Worm (Caenorhabditis elegans) whole organism, young adult: ENCODE results near the gene smim-14.
A peak's percentile ranks its signal among the peaks of the same experiment; 100 is the strongest.

Experiments
- C06A6.2 ChIP-seq: fragments of 200-800 bp; sonication (Bioruptor generic); conservative IDR thresholded peaks from 2 replicates; pipeline ENCODE4 v1.3.6; 2022; ENCODE audit warnings: missing genetic modification characterization, missing compliant biosample characterization
- F37B4.10 ChIP-seq: fragments of 200-800 bp; sonication (Bioruptor generic); IDR thresholded peaks from 2 replicates; pipeline ENCODE4 v1.3.6; 2022; ENCODE audit warnings: missing genetic modification characterization, missing compliant biosample characterization
- F39B2.1 ChIP-seq: fragments of 200-800 bp; sonication (Bioruptor generic); IDR thresholded peaks from 2 replicates; pipeline ENCODE4 v1.3.6; 2022; ENCODE audit warnings: missing genetic modification reagents, missing genetic modification characterization, missing compliant biosample characterization
- F55B11.4 ChIP-seq: sonication (generic microtip); optimal IDR thresholded peaks from 2 replicates; lab custom pipeline; 2016; ENCODE audit warnings: missing compliant biosample characterization, missing genetic modification characterization, borderline replicate concordance; ENCODE audit not compliant: insufficient read depth
- F57A8.1 ChIP-seq: fragments of 200-800 bp; sonication (Bioruptor generic); optimal IDR thresholded peaks from 2 replicates; lab custom pipeline; 2018; ENCODE audit warnings: mild to moderate bottlenecking, missing genetic modification characterization, moderate library complexity, missing compliant biosample characterization
- T26A5.8 ChIP-seq: sonication (generic microtip); optimal IDR thresholded peaks from 2 replicates; lab custom pipeline; 2016; ENCODE audit warnings: missing genetic modification characterization, missing compliant biosample characterization
- Y53G8AR.9 ChIP-seq: fragments of 200-800 bp; sonication (Bioruptor generic); conservative IDR thresholded peaks from 2 replicates; pipeline ENCODE4 v1.3.6; 2022; ENCODE audit warnings: missing genetic modification reagents, missing genetic modification characterization, missing compliant biosample characterization
- Y56A3A.18 ChIP-seq: fragments of 200-800 bp; sonication (Bioruptor generic); IDR thresholded peaks from 2 replicates; pipeline ENCODE4 v1.3.6; 2022; ENCODE audit warnings: missing genetic modification reagents, missing genetic modification characterization, missing compliant biosample characterization
- Y67H2A.10 ChIP-seq: fragments of 200-800 bp; sonication (Bioruptor generic); conservative IDR thresholded peaks from 2 replicates; pipeline ENCODE4 v1.3.6; 2022; ENCODE audit warnings: missing genetic modification reagents, missing genetic modification characterization, missing compliant biosample characterization
- ZK185.1 ChIP-seq: sonication (generic microtip); optimal IDR thresholded peaks from 2 replicates; lab custom pipeline; 2016; ENCODE audit warnings: mild to moderate bottlenecking, missing genetic modification characterization, missing compliant biosample characterization; ENCODE audit not compliant: poor library complexity, severe bottlenecking
- aptf-2 ChIP-seq: fragments of 200-800 bp; sonication (Bioruptor generic); conservative IDR thresholded peaks from 2 replicates; pipeline ENCODE4 v1.3.6; 2022; ENCODE audit warnings: missing genetic modification reagents, missing genetic modification characterization, missing compliant biosample characterization
- bed-1 ChIP-seq: fragments of 200-800 bp; sonication (Bioruptor generic); IDR thresholded peaks from 2 replicates; pipeline ENCODE4 v1.3.6; 2022; ENCODE audit warnings: missing genetic modification reagents, missing genetic modification characterization, missing compliant biosample characterization
- bed-2 ChIP-seq: fragments of 200-800 bp; sonication (Bioruptor generic); IDR thresholded peaks from 2 replicates; pipeline ENCODE4 v1.3.6; 2022; ENCODE audit warnings: missing genetic modification reagents, missing genetic modification characterization, missing compliant biosample characterization
- ccch-3 ChIP-seq: fragments of 200-800 bp; sonication (Bioruptor generic); optimal IDR thresholded peaks from 2 replicates; lab custom pipeline; 2018; ENCODE audit warnings: mild to moderate bottlenecking, missing genetic modification characterization, missing compliant biosample characterization
- cebp-1 ChIP-seq, 2 experiments: fragments of 200-800 bp in 1 of 2; sonication (Bioruptor generic) in 1 of 2; sonication (generic microtip) in 1 of 2; IDR thresholded peaks in 1 of 2; optimal IDR thresholded peaks in 1 of 2; 2 replicates each; pipeline versions ENCODE4 v1.3.6 to Lab custom; 2017 to 2022; ENCODE audit warnings: missing compliant biosample characterization in 2 of 2, missing genetic modification characterization in 2 of 2, mild to moderate bottlenecking in 1 of 2, missing genetic modification reagents in 1 of 2, moderate library complexity in 1 of 2
- ceh-40 ChIP-seq: fragments of 200-800 bp; sonication (Bioruptor generic); IDR thresholded peaks from 2 replicates; pipeline ENCODE4 v1.3.6; 2022; ENCODE audit warnings: missing genetic modification characterization, missing compliant biosample characterization
- dox-1 ChIP-seq: fragments of 200-800 bp; sonication (Bioruptor generic); IDR thresholded peaks from 2 replicates; pipeline ENCODE4 v1.3.6; 2022; ENCODE audit warnings: missing genetic modification reagents, missing genetic modification characterization, missing compliant biosample characterization
- dpff-1 ChIP-seq: sonication (generic microtip); optimal IDR thresholded peaks from 2 replicates; lab custom pipeline; 2017; ENCODE audit warnings: mild to moderate bottlenecking, missing genetic modification characterization, missing compliant biosample characterization
- dpl-1 ChIP-seq: fragments of 150-350 bp; optimal IDR thresholded peaks from 2 replicates; lab custom pipeline; 2014; ENCODE audit warnings: missing biosample characterization, missing genetic modification reagents, missing genetic modification characterization
- egl-44 ChIP-seq: fragments of 200-800 bp; sonication (Bioruptor generic); IDR thresholded peaks from 2 replicates; pipeline ENCODE4 v1.3.6; 2022; ENCODE audit warnings: missing genetic modification reagents, missing genetic modification characterization, missing compliant biosample characterization
- egrh-3 ChIP-seq: fragments of 200-800 bp; sonication (Bioruptor generic); IDR thresholded peaks from 2 replicates; pipeline ENCODE4 v1.3.6; 2022; ENCODE audit warnings: missing genetic modification reagents, missing genetic modification characterization, missing compliant biosample characterization
- fkh-3 ChIP-seq: sonication (generic microtip); optimal IDR thresholded peaks from 2 replicates; lab custom pipeline; 2016; ENCODE audit warnings: mild to moderate bottlenecking, missing genetic modification characterization, missing compliant biosample characterization
- hmg-20 ChIP-seq: fragments of 200-800 bp; sonication (Bioruptor generic); IDR thresholded peaks from 2 replicates; pipeline ENCODE4 v1.3.6; 2022; ENCODE audit warnings: missing genetic modification reagents, missing genetic modification characterization, missing compliant biosample characterization
- lag-1 ChIP-seq: fragments of 200-800 bp; sonication (Bioruptor generic); IDR thresholded peaks from 2 replicates; pipeline ENCODE4 v1.3.6; 2022; ENCODE audit warnings: missing genetic modification reagents, missing genetic modification characterization, missing compliant biosample characterization
- let-607 ChIP-seq, 2 experiments: fragments of 200-800 bp in 1 of 2; sonication (Bioruptor generic) in 1 of 2; sonication (generic microtip) in 1 of 2; optimal IDR thresholded peaks; 2 replicates each; lab custom pipeline; 2016 to 2018; ENCODE audit warnings: mild to moderate bottlenecking in 2 of 2, missing compliant biosample characterization in 2 of 2, missing genetic modification characterization in 2 of 2, moderate library complexity in 2 of 2, missing genotype in 1 of 2
- lin-26 ChIP-seq: fragments of 200-800 bp; sonication (Bioruptor generic); IDR thresholded peaks from 2 replicates; pipeline ENCODE4 v1.3.6; 2022; ENCODE audit warnings: missing genetic modification reagents, missing genetic modification characterization, missing compliant biosample characterization
- lin-54 ChIP-seq: fragments of 200-800 bp; sonication (Bioruptor generic); optimal IDR thresholded peaks from 2 replicates; lab custom pipeline; 2018; ENCODE audit warnings: mild to moderate bottlenecking, missing genetic modification characterization, missing compliant biosample characterization
- lsl-1 ChIP-seq: fragments of 200-800 bp; sonication (Bioruptor generic); optimal IDR thresholded peaks from 2 replicates; lab custom pipeline; 2018; ENCODE audit warnings: mild to moderate bottlenecking, missing genetic modification characterization, moderate library complexity, missing compliant biosample characterization
- lsy-27 ChIP-seq: sonication (generic microtip); optimal IDR thresholded peaks from 2 replicates; lab custom pipeline; 2017; ENCODE audit warnings: missing genetic modification characterization, mild to moderate bottlenecking, missing compliant biosample characterization, antibody characterized with exemption, missing genotype, borderline replicate concordance; ENCODE audit not compliant: insufficient read depth
- madf-6 ChIP-seq: fragments of 200-800 bp; sonication (Bioruptor generic); IDR thresholded peaks from 2 replicates; pipeline ENCODE4 v1.3.6; 2022; ENCODE audit warnings: missing genetic modification reagents, missing genetic modification characterization, missing compliant biosample characterization
- mes-4 ChIP-seq: sonication (generic microtip); optimal IDR thresholded peaks from 2 replicates; lab custom pipeline; 2016; ENCODE audit warnings: missing genotype, missing genetic modification characterization, missing compliant biosample characterization
- nfya-2 ChIP-seq: fragments of 200-800 bp; sonication (Bioruptor generic); IDR thresholded peaks from 2 replicates; pipeline ENCODE4 v1.3.6; 2022; ENCODE audit warnings: missing genetic modification reagents, missing genetic modification characterization, missing compliant biosample characterization
- nfyb-1 ChIP-seq: fragments of 200-800 bp; sonication (Bioruptor generic); IDR thresholded peaks from 2 replicates; pipeline ENCODE4 v1.3.6; 2022; ENCODE audit warnings: missing genetic modification reagents, missing genetic modification characterization, missing compliant biosample characterization
- pha-4 ChIP-seq: fragments of 150-350 bp; sonication (generic microtip); optimal IDR thresholded peaks from 2 replicates; lab custom pipeline; 2014; ENCODE audit warnings: missing biosample characterization, missing genetic modification reagents, missing genetic modification characterization
- rcor-1 ChIP-seq: fragments of 200-800 bp; sonication (Bioruptor generic); IDR thresholded peaks from 2 replicates; pipeline ENCODE4 v1.3.6; 2022; ENCODE audit warnings: missing genetic modification reagents, missing genetic modification characterization, missing compliant biosample characterization
- repo-1 ChIP-seq: sonication (generic microtip); optimal IDR thresholded peaks from 2 replicates; lab custom pipeline; 2017; ENCODE audit warnings: mild to moderate bottlenecking, missing genetic modification characterization, missing compliant biosample characterization
- sea-2 ChIP-seq: fragments of 200-800 bp; sonication (Bioruptor generic); IDR thresholded peaks from 2 replicates; pipeline ENCODE4 v1.3.6; 2022; ENCODE audit warnings: missing genetic modification characterization, missing compliant biosample characterization
- snpc-3.4 ChIP-seq: sonication (generic microtip); optimal IDR thresholded peaks from 2 replicates; lab custom pipeline; 2017; ENCODE audit warnings: missing genetic modification characterization, mild to moderate bottlenecking, missing compliant biosample characterization, antibody characterized with exemption, moderate library complexity, missing genotype, missing genetic modification reagents
- snpc-4 ChIP-seq, 5 experiments: fragments of 150-350 bp in 1 of 5; sonication (generic microtip) in 4 of 5; optimal IDR thresholded peaks; 2 replicates each; lab custom pipeline; 2014 to 2018; ENCODE audit warnings: missing genetic modification characterization in 5 of 5, missing biosample characterization in 3 of 5, antibody characterized with exemption in 2 of 5, mild to moderate bottlenecking in 2 of 5, missing compliant biosample characterization in 2 of 5, missing genotype in 2 of 5, moderate library complexity in 2 of 5, missing genetic modification reagents in 1 of 5
- sptf-2 ChIP-seq: fragments of 200-800 bp; sonication (Bioruptor generic); optimal IDR thresholded peaks from 2 replicates; lab custom pipeline; 2018; ENCODE audit warnings: mild to moderate bottlenecking, missing genetic modification characterization, missing compliant biosample characterization
- tbp1 ChIP-seq: fragments of 200-800 bp; sonication (Bioruptor generic); optimal IDR thresholded peaks from 2 replicates; lab custom pipeline; 2018; ENCODE audit warnings: mild to moderate bottlenecking, missing genetic modification characterization, missing compliant biosample characterization
- tbx-9 ChIP-seq: sonication (generic microtip); optimal IDR thresholded peaks from 2 replicates; lab custom pipeline; 2016; ENCODE audit warnings: borderline replicate concordance, missing genetic modification characterization, inconsistent platforms, missing compliant biosample characterization
- ztf-25 ChIP-seq: fragments of 200-800 bp; sonication (Bioruptor generic); IDR thresholded peaks from 2 replicates; pipeline ENCODE4 v1.3.6; 2022; ENCODE audit warnings: missing genetic modification reagents, missing genetic modification characterization, missing compliant biosample characterization
- ztf-28 ChIP-seq: fragments of 200-800 bp; sonication (Bioruptor generic); IDR thresholded peaks from 2 replicates; pipeline ENCODE4 v1.3.6; 2022; ENCODE audit warnings: missing genetic modification reagents, missing genetic modification characterization, missing compliant biosample characterization
- ztf-3 ChIP-seq: fragments of 200-800 bp; sonication (Bioruptor generic); optimal IDR thresholded peaks from 2 replicates; lab custom pipeline; 2018; ENCODE audit warnings: mild to moderate bottlenecking, missing genetic modification characterization, missing compliant biosample characterization

smim-14 gene

ce11 chrIII:3504239-3504638, 34.7 kb upstream of the smim-14 start:
- peak; percentile 32; the same call in 1 of the 2 replicates for TF ChIP-seq egl-44 (GFP tag; lab: Robert Waterston, UW)
- no peak for TF ChIP-seq tbx-9 (tag; lab: Kevin White, UChicago)

DNA sequence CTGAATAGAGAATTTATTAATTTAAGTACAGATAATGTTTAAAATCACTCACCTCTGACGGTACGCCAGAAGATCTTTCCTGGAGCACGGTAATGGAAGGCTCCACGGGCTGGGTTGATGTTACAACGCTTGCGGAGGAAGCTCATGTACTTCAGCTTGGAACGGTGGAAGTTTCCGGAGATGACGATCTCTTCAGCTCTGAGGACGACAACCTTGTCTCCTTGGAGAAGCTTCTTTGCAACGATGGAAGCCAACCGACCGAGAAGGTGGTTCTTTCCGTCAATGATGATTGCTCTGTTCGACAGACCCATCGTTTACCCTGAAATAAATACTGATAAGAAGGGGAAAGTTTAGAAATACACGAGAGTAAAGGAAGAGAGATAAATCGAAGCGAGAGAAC, 33.7 kb upstream of the smim-14 start, which contains the start of gene rpl-16:
rpl-16 (minus strand) TSS at position 319 of the 400 bp plus-strand sequence.
- TF ChIP-seq nfya-2 (GFP tag; lab: Robert Waterston, UW) (no peak), madf-6 (GFP tag; lab: Robert Waterston, UW) (peak; percentile 53; the same call in 1 of the 2 replicates), lin-26 (GFP tag; lab: Robert Waterston, UW) (no peak), egrh-3 (GFP tag; lab: Robert Waterston, UW) (no peak), bed-2 (GFP tag; lab: Robert Waterston, UW) (no peak), Y67H2A.10 (no peak), ccch-3 (GFP tag; lab: Kevin White, UChicago) (no peak), F37B4.10 (GFP tag; lab: Robert Waterston, UW) (no peak), ztf-3 (no peak), mes-4 (no peak), sea-2 (GFP tag; lab: Robert Waterston, UW) (no peak), hmg-20 (GFP tag; lab: Robert Waterston, UW) (no peak), lsy-27 (no peak), lin-54 (peak; percentile 47), snpc-4 (GFP tag; optimal IDR thresholded peaks at IDR 0.05; lab: Kevin White, UChicago) (no peak), snpc-4 (tag; optimal IDR thresholded peaks at IDR 0.05; lab: Kevin White, UChicago) (no peak), pha-4 (tag; lab: Kevin White, UChicago) (no peak), rcor-1 (GFP tag; lab: Robert Waterston, UW) (no peak), ztf-28 (GFP tag; lab: Robert Waterston, UW) (no peak), ZK185.1 (tag; lab: Kevin White, UChicago) (no peak), lsl-1 (no peak), bed-1 (no peak), tbp1 (peak; percentile 9), nfyb-1 (GFP tag; lab: Robert Waterston, UW) (peak; percentile 61; the same call in 1 of the 2 replicates), sptf-2 (GFP tag; lab: Kevin White, UChicago) (no peak), repo-1 (tag; lab: Kevin White, UChicago) (peak; percentile 36), Y56A3A.18 (GFP tag; lab: Robert Waterston, UW) (0 out of 2 replicates have a peak, but pooled peaks have one; percentile 74), T26A5.8 (tag; lab: Kevin White, UChicago) (no peak), snpc-3.4 (tag; lab: Kevin White, UChicago) (peak; percentile 4), F39B2.1 (GFP tag; lab: Robert Waterston, UW) (peak; percentile 34; the same call in 1 of the 2 replicates), ztf-25 (GFP tag; lab: Robert Waterston, UW) (no peak), ceh-40 (no peak; the same call in 1 of the 2 replicates), let-607 (tag; optimal IDR thresholded peaks at IDR 0.05; lab: Kevin White, UChicago) (no peak), F55B11.4 (tag; lab: Kevin White, UChicago) (no peak), F57A8.1 (GFP tag; lab: Kevin White, UChicago) (no peak), dpl-1 (GFP tag; lab: Kevin White, UChicago) (no peak), C06A6.2 (no peak), Y53G8AR.9 (peak; percentile 70), dpff-1 (no peak), aptf-2 (GFP tag; lab: Robert Waterston, UW) (no peak), lag-1 (no peak), cebp-1 (GFP tag; IDR thresholded peaks at IDR 0.05; lab: Robert Waterston, UW) (no peak), cebp-1 (tag; optimal IDR thresholded peaks at IDR 0.05; lab: Kevin White, UChicago) (peak; percentile 22), dox-1 (no peak), fkh-3 (no peak)
